Worm (Caenorhabditis elegans) whole organism, L4 larva: ENCODE results near the gene sma-3.

Source experiments
- D1046.2 ChIP-seq: fragments of 200-800 bp; sonication (Bioruptor generic); IDR thresholded peaks from 2 replicates; pipeline ENCODE4 v1.3.6; 2022; ENCODE audit warnings: missing genetic modification characterization, missing compliant biosample characterization
- F37D6.2 ChIP-seq: sonication (generic microtip); optimal IDR thresholded peaks from 2 replicates; lab custom pipeline; 2016; ENCODE audit warnings: mild to moderate bottlenecking, missing genetic modification characterization, missing compliant biosample characterization
- F44E2.7 ChIP-seq: fragments of 200-800 bp; sonication (Bioruptor generic); IDR thresholded peaks from 2 replicates; pipeline ENCODE4 v2.1.2; 2022; ENCODE audit warnings: missing genetic modification characterization, missing compliant biosample characterization
- F49E8.2 ChIP-seq: sonication (generic microtip); optimal IDR thresholded peaks from 2 replicates; lab custom pipeline; 2016; ENCODE audit warnings: missing compliant biosample characterization, mild to moderate bottlenecking, missing genetic modification characterization, borderline replicate concordance
- T20F7.1 ChIP-seq: fragments of 200-800 bp; sonication (Bioruptor generic); optimal IDR thresholded peaks from 2 replicates; lab custom pipeline; 2018; ENCODE audit warnings: mild to moderate bottlenecking, missing genetic modification characterization, missing compliant biosample characterization
- Y105C5A.15 ChIP-seq: fragments of 200-800 bp; sonication (Bioruptor generic); IDR thresholded peaks from 2 replicates; pipeline ENCODE4 v1.3.6; 2022; ENCODE audit warnings: missing genetic modification characterization, missing compliant biosample characterization
- Y5F2A.4 ChIP-seq: fragments of 200-800 bp; sonication (Bioruptor generic); optimal IDR thresholded peaks from 2 replicates; lab custom pipeline; 2018; ENCODE audit warnings: mild to moderate bottlenecking, missing genetic modification characterization, missing compliant biosample characterization
- Y75B8A.6 ChIP-seq: fragments of 200-800 bp; sonication (Bioruptor generic); IDR thresholded peaks from 2 replicates; pipeline ENCODE4 v1.3.6; 2022; ENCODE audit warnings: missing genetic modification reagents, missing genetic modification characterization, missing compliant biosample characterization
- ZK337.2 ChIP-seq: fragments of 200-800 bp; sonication (Bioruptor generic); IDR thresholded peaks from 2 replicates; pipeline ENCODE4 v1.3.6; 2022; ENCODE audit warnings: missing genetic modification reagents, missing genetic modification characterization, missing compliant biosample characterization
- ceh-28 ChIP-seq: fragments of 150-350 bp; optimal IDR thresholded peaks from 2 replicates; lab custom pipeline; 2014; ENCODE audit warnings: missing biosample characterization, missing genetic modification reagents, missing genetic modification characterization
- ceh-32 ChIP-seq: sonication (generic microtip); optimal IDR thresholded peaks from 2 replicates; lab custom pipeline; 2016; ENCODE audit warnings: mild to moderate bottlenecking, missing genetic modification characterization, missing compliant biosample characterization; ENCODE audit not compliant: poor library complexity
- ceh-44 ChIP-seq: fragments of 200-800 bp; sonication (Bioruptor generic); IDR thresholded peaks from 2 replicates; pipeline ENCODE4 v1.3.6; 2022; ENCODE audit warnings: missing genetic modification reagents, missing genetic modification characterization, missing compliant biosample characterization
- ceh-62 ChIP-seq: sonication (generic microtip); optimal IDR thresholded peaks from 2 replicates; lab custom pipeline; 2017; ENCODE audit warnings: missing biosample characterization, missing genetic modification characterization
- daf-16 ChIP-seq, 3 experiments: sonication (generic microtip); optimal IDR thresholded peaks; 2 replicates each; lab custom pipeline; 2016 to 2017; ENCODE audit warnings: missing genetic modification characterization in 3 of 3, missing genetic modification reagents in 3 of 3, mild to moderate bottlenecking in 2 of 3, missing compliant biosample characterization in 2 of 3, missing biosample characterization in 1 of 3, moderate library complexity in 1 of 3
- dmd-8 ChIP-seq: fragments of 200-800 bp; sonication (Bioruptor generic); IDR thresholded peaks from 2 replicates; pipeline ENCODE4 v1.3.6; 2022; ENCODE audit warnings: missing genetic modification characterization, missing compliant biosample characterization
- duxl-1 ChIP-seq: sonication (generic microtip); optimal IDR thresholded peaks from 2 replicates; lab custom pipeline; 2016; ENCODE audit warnings: mild to moderate bottlenecking, missing genetic modification characterization, moderate library complexity, missing compliant biosample characterization; ENCODE audit not compliant: poor library complexity
- dve-1 ChIP-seq: sonication (generic microtip); optimal IDR thresholded peaks from 2 replicates; lab custom pipeline; 2017; ENCODE audit warnings: antibody characterized with exemption, mild to moderate bottlenecking, missing genetic modification characterization, missing compliant biosample characterization; ENCODE audit not compliant: insufficient read depth
- egl-43 ChIP-seq: fragments of 200-800 bp; sonication (Bioruptor generic); IDR thresholded peaks from 2 replicates; pipeline ENCODE4 v1.3.6; 2022; ENCODE audit warnings: missing genetic modification reagents, missing genetic modification characterization, missing compliant biosample characterization
- fkh-10 ChIP-seq: fragments of 150-350 bp; optimal IDR thresholded peaks from 2 replicates; lab custom pipeline; 2014; ENCODE audit warnings: missing biosample characterization, missing genetic modification reagents, missing genetic modification characterization
- fos-1 ChIP-seq: fragments of 150-350 bp; optimal IDR thresholded peaks from 2 replicates; lab custom pipeline; 2014; ENCODE audit warnings: missing biosample characterization, missing genetic modification characterization
- gei-8 ChIP-seq: fragments of 200-800 bp; sonication (Bioruptor generic); optimal IDR thresholded peaks from 2 replicates; lab custom pipeline; 2018; ENCODE audit warnings: mild to moderate bottlenecking, missing genetic modification characterization, missing compliant biosample characterization
- hlh-11 ChIP-seq: fragments of 200-800 bp; sonication (Bioruptor generic); optimal IDR thresholded peaks from 2 replicates; lab custom pipeline; 2018; ENCODE audit warnings: mild to moderate bottlenecking, missing genetic modification characterization, missing compliant biosample characterization
- hlh-30 ChIP-seq: sonication (generic microtip); optimal IDR thresholded peaks from 2 replicates; lab custom pipeline; 2017; ENCODE audit warnings: antibody characterized with exemption, mild to moderate bottlenecking, missing genetic modification characterization, missing compliant biosample characterization; ENCODE audit not compliant: insufficient read depth
- hmg-1.1 ChIP-seq: fragments of 200-800 bp; sonication (Bioruptor generic); IDR thresholded peaks from 2 replicates; pipeline ENCODE4 v1.3.6; 2022; ENCODE audit warnings: missing genetic modification reagents, missing genetic modification characterization, missing compliant biosample characterization
- jun-1 ChIP-seq: fragments of 150-350 bp; optimal IDR thresholded peaks from 2 replicates; lab custom pipeline; 2014; ENCODE audit warnings: missing biosample characterization, missing genetic modification reagents, missing genetic modification characterization
- lin-13 ChIP-seq: fragments of 150-350 bp; optimal IDR thresholded peaks from 2 replicates; lab custom pipeline; 2014; ENCODE audit warnings: missing biosample characterization, missing genetic modification reagents, missing genetic modification characterization
- lin-15B ChIP-seq: fragments of 150-350 bp; sonication (generic microtip); optimal IDR thresholded peaks from 3 replicates; lab custom pipeline; 2014; ENCODE audit warnings: missing biosample characterization, missing genetic modification characterization
- lin-29 ChIP-seq: fragments of 200-800 bp; sonication (Bioruptor generic); IDR thresholded peaks from 2 replicates; pipeline ENCODE4 v1.3.6; 2022; ENCODE audit warnings: missing genetic modification reagents, missing genetic modification characterization, missing compliant biosample characterization
- lin-38 ChIP-seq: fragments of 200-800 bp; sonication (Bioruptor generic); IDR thresholded peaks from 2 replicates; pipeline ENCODE4 v1.3.6; 2022; ENCODE audit warnings: missing genetic modification reagents, missing genetic modification characterization, missing compliant biosample characterization
- madf-9 ChIP-seq: fragments of 200-800 bp; sonication (Bioruptor generic); conservative IDR thresholded peaks from 2 replicates; pipeline ENCODE4 v1.3.6; 2022; ENCODE audit warnings: missing genetic modification reagents, missing genetic modification characterization, missing compliant biosample characterization
- mes-2 ChIP-seq: sonication (generic microtip); optimal IDR thresholded peaks from 2 replicates; lab custom pipeline; 2016; ENCODE audit warnings: missing genotype, mild to moderate bottlenecking, missing genetic modification characterization, missing compliant biosample characterization; ENCODE audit not compliant: poor library complexity, severe bottlenecking
- nhr-102 ChIP-seq: sonication (generic microtip); optimal IDR thresholded peaks from 2 replicates; lab custom pipeline; 2016; ENCODE audit warnings: mild to moderate bottlenecking, missing genetic modification characterization, moderate library complexity, missing compliant biosample characterization
- nhr-11 ChIP-seq: fragments of 150-350 bp; optimal IDR thresholded peaks from 2 replicates; lab custom pipeline; 2014; ENCODE audit warnings: missing biosample characterization, missing genetic modification characterization
- nhr-111 ChIP-seq: fragments of 200-800 bp; sonication (Bioruptor generic); optimal IDR thresholded peaks from 2 replicates; lab custom pipeline; 2018; ENCODE audit warnings: mild to moderate bottlenecking, missing genetic modification characterization, missing compliant biosample characterization
- nhr-237 ChIP-seq: sonication (generic microtip); optimal IDR thresholded peaks from 2 replicates; lab custom pipeline; 2017; ENCODE audit warnings: missing biosample characterization, missing genetic modification characterization
- nhr-28 ChIP-seq: fragments of 150-350 bp; optimal IDR thresholded peaks from 2 replicates; lab custom pipeline; 2014; ENCODE audit warnings: missing biosample characterization, missing genetic modification characterization
- nhr-77 ChIP-seq: fragments of 150-350 bp; optimal IDR thresholded peaks from 2 replicates; lab custom pipeline; 2014; ENCODE audit warnings: missing biosample characterization, missing genetic modification characterization
- php-3 ChIP-seq: fragments of 200-800 bp; sonication (Bioruptor generic); IDR thresholded peaks from 2 replicates; pipeline ENCODE4 v1.3.6; 2022; ENCODE audit warnings: missing genetic modification reagents, missing genetic modification characterization, missing compliant biosample characterization
- rbr-2 ChIP-seq: sonication (generic microtip); optimal IDR thresholded peaks from 2 replicates; lab custom pipeline; 2016; ENCODE audit warnings: missing genotype, missing genetic modification characterization, missing compliant biosample characterization
- sdz-12 ChIP-seq: fragments of 200-800 bp; sonication (Bioruptor generic); optimal IDR thresholded peaks from 2 replicates; lab custom pipeline; 2018; ENCODE audit warnings: mild to moderate bottlenecking, missing genetic modification characterization, missing compliant biosample characterization
- set-16 ChIP-seq: fragments of 200-800 bp; sonication (Bioruptor generic); IDR thresholded peaks from 2 replicates; pipeline ENCODE4 v1.3.6; 2022; ENCODE audit warnings: missing genetic modification reagents, missing genetic modification characterization, missing compliant biosample characterization
- snpc-1.2 ChIP-seq: fragments of 200-800 bp; sonication (Bioruptor generic); IDR thresholded peaks from 2 replicates; pipeline ENCODE4 v1.3.6; 2022; ENCODE audit warnings: missing genetic modification reagents, missing genetic modification characterization, missing compliant biosample characterization
- snpc-4 ChIP-seq: fragments of 150-350 bp; optimal IDR thresholded peaks from 2 replicates; lab custom pipeline; 2014; ENCODE audit warnings: missing biosample characterization, missing genetic modification characterization
- spr-1 ChIP-seq: sonication (generic microtip); optimal IDR thresholded peaks from 2 replicates; lab custom pipeline; 2016; ENCODE audit warnings: mild to moderate bottlenecking, missing genetic modification characterization, missing compliant biosample characterization
- tag-97 ChIP-seq: fragments of 200-800 bp; sonication (Bioruptor generic); IDR thresholded peaks from 2 replicates; pipeline ENCODE4 v1.3.6; 2022; ENCODE audit warnings: missing genetic modification characterization, missing compliant biosample characterization
- unc-39 ChIP-seq: sonication (generic microtip); optimal IDR thresholded peaks from 2 replicates; lab custom pipeline; 2017; ENCODE audit warnings: missing biosample characterization, missing genetic modification characterization
- zag-1 ChIP-seq: fragments of 150-350 bp; optimal IDR thresholded peaks from 2 replicates; lab custom pipeline; 2014; ENCODE audit warnings: missing biosample characterization, missing genetic modification characterization
- zfp-3 ChIP-seq: fragments of 200-800 bp; sonication (Bioruptor generic); conservative IDR thresholded peaks from 2 replicates; pipeline ENCODE4 v1.3.6; 2022; ENCODE audit warnings: missing genetic modification reagents, missing genetic modification characterization, missing compliant biosample characterization
- zip-11 ChIP-seq: fragments of 200-800 bp; sonication (Bioruptor generic); IDR thresholded peaks from 2 replicates; pipeline ENCODE4 v1.3.6; 2022; ENCODE audit warnings: missing genetic modification characterization, missing compliant biosample characterization
- ztf-11 ChIP-seq: fragments of 150-350 bp; optimal IDR thresholded peaks from 2 replicates; lab custom pipeline; 2014; ENCODE audit warnings: missing biosample characterization, missing genetic modification characterization
- ztf-7 ChIP-seq: fragments of 150-350 bp; optimal IDR thresholded peaks from 2 replicates; lab custom pipeline; 2014; ENCODE audit warnings: missing biosample characterization, missing genetic modification characterization

The sma-3 gene

DNA sequence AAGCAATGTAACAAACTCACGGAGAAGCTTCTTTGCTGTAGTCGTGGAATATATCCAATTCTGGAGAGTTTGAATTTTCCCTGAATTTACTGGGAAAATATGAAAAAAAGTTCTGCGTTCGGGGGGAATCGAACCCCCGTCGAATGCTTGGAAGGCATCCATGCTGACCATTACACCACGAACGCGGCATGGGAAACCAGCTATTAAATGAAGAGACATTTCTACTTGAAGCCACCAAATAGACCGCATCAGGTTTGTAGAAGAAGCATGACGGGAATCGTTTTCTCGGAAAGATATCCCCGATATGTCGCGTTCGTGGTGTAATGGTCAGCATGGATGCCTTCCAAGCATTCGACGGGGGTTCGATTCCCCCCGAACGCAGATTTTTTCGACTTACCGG lies 24.7 kb upstream of the sma-3 start (continued):
- no peak for TF ChIP-seq ZK337.2 (GFP tag; lab: Robert Waterston, UW)
- TF ChIP-seq zag-1: no peak
- no peak for TF ChIP-seq spr-1 (tag; lab: Kevin White, UChicago)
- peak; percentile 18 for TF ChIP-seq F37D6.2 (tag; lab: Kevin White, UChicago)
- TF ChIP-seq nhr-111 (GFP tag; lab: Kevin White, UChicago): no peak
- TF ChIP-seq T20F7.1 (GFP tag; lab: Kevin White, UChicago): no peak
- TF ChIP-seq nhr-11 (tag; lab: Kevin White, UChicago): no peak
- no peak for TF ChIP-seq lin-15B (tag; lab: Kevin White, UChicago)
- TF ChIP-seq gei-8 (GFP tag; lab: Kevin White, UChicago): no peak
- no peak for TF ChIP-seq ztf-7 (tag; lab: Kevin White, UChicago)
- TF ChIP-seq lin-29 (GFP tag; lab: Robert Waterston, UW): 0 out of 2 replicates have a peak, but pooled peaks have one; percentile 25
- TF ChIP-seq Y105C5A.15 (GFP tag; lab: Robert Waterston, UW): peak; percentile 79; the same call in 1 of the 2 replicates
- TF ChIP-seq ceh-44 (GFP tag; lab: Robert Waterston, UW): peak; percentile 57; the same call in 1 of the 2 replicates
- peak; percentile 29 for TF ChIP-seq hlh-11
- TF ChIP-seq ztf-11 (tag; lab: Kevin White, UChicago): no peak
- no peak for TF ChIP-seq jun-1 (tag; lab: Kevin White, UChicago)
- peak; percentile 80 for TF ChIP-seq madf-9
- TF ChIP-seq D1046.2 (GFP tag; lab: Robert Waterston, UW): no peak
- TF ChIP-seq snpc-4 (tag; lab: Kevin White, UChicago): no peak
- no peak for TF ChIP-seq nhr-77
- TF ChIP-seq tag-97 (GFP tag; lab: Robert Waterston, UW): no peak
- TF ChIP-seq unc-39 (tag; lab: Kevin White, UChicago): no peak
- no peak for TF ChIP-seq nhr-28
- no peak for TF ChIP-seq ceh-62 (tag; lab: Kevin White, UChicago)
- peak; percentile 33 for TF ChIP-seq F49E8.2 (tag; lab: Kevin White, UChicago)
- peak; percentile 39 for TF ChIP-seq rbr-2 (tag; lab: Kevin White, UChicago)
- TF ChIP-seq php-3 (GFP tag; lab: Robert Waterston, UW): no peak
- TF ChIP-seq fkh-10 (GFP tag; lab: Kevin White, UChicago): no peak
- no peak for TF ChIP-seq fos-1 (tag; lab: Kevin White, UChicago)
- TF ChIP-seq ceh-28: no peak
- peak; percentile 60 for TF ChIP-seq mes-2
- peak; percentile 74; the same call in 1 of the 2 replicates for TF ChIP-seq Y75B8A.6
- peak; percentile 78 for TF ChIP-seq lin-38 (GFP tag; lab: Robert Waterston, UW)
- TF ChIP-seq hmg-1.1 (GFP tag; lab: Robert Waterston, UW): peak; percentile 70
- peak; percentile 43 for TF ChIP-seq hlh-30 (tag; lab: Kevin White, UChicago)
- peak; percentile 43 for TF ChIP-seq dve-1 (tag; lab: Kevin White, UChicago)
- no peak for TF ChIP-seq ceh-32
- peak; percentile 77 for TF ChIP-seq snpc-1.2
- TF ChIP-seq duxl-1 (tag; lab: Kevin White, UChicago): peak; percentile 25
- 0 out of 2 replicates have a peak, but pooled peaks have one; percentile 55 for TF ChIP-seq F44E2.7
- TF ChIP-seq nhr-102 (tag; lab: Kevin White, UChicago): peak; percentile 49
- peak; percentile 23 to 36 for TF ChIP-seq daf-16 (GFP tag; optimal IDR thresholded peaks at IDR 0.05; lab: Kevin White, UChicago)
- TF ChIP-seq daf-16 (tag; optimal IDR thresholded peaks at IDR 0.05; lab: Kevin White, UChicago): peak; percentile 32
- TF ChIP-seq zip-11: no peak
- peak; percentile 63 for TF ChIP-seq Y5F2A.4
- TF ChIP-seq sdz-12 (GFP tag; lab: Kevin White, UChicago): no peak
- TF ChIP-seq set-16: no peak
- peak; percentile 84 for TF ChIP-seq egl-43 (GFP tag; lab: Robert Waterston, UW)
- 0 out of 2 replicates have a peak, but pooled peaks have one; percentile 26 for TF ChIP-seq zfp-3 (GFP tag; lab: Robert Waterston, UW)
- peak; percentile 81 for TF ChIP-seq dmd-8 (GFP tag; lab: Robert Waterston, UW)
- no peak for TF ChIP-seq nhr-237 (tag; lab: Kevin White, UChicago)
- peak; percentile 46 for TF ChIP-seq lin-13 (GFP tag; lab: Kevin White, UChicago)
